Worm (Caenorhabditis elegans): ENCODE data around the gene taco-1.

- no peak for TF ChIP-seq nhr-120 (GFP tag; IDR thresholded peaks at IDR 0.05)
- no peak for TF ChIP-seq dpl-1 (GFP tag; optimal IDR thresholded peaks at IDR 0.05)
- no peak for TF ChIP-seq hrde-1 (tag; optimal IDR thresholded peaks at IDR 0.05; ENCODE audit: borderline replicate concordance)
- TF ChIP-seq aptf-2 (GFP tag; conservative IDR thresholded peaks at IDR 0.05): no peak
Observed at ce11 chrIII:254235-254634, 29.7 kb upstream of the taco-1 start, which contains the start of gene Y50D7A.3.
